Worm (Caenorhabditis elegans) whole organism, L4 larva: ENCODE measurements around the gene ech-4.

Source experiments
- ama-1 ChIP-seq: fragments of 150-350 bp; optimal IDR thresholded peaks from 2 replicates; lab custom pipeline; 2014; ENCODE audit warnings: inconsistent platforms, mixed read lengths
- dmd-8 ChIP-seq: fragments of 200-800 bp; sonication (Bioruptor generic); IDR thresholded peaks from 2 replicates; pipeline ENCODE4 v1.3.6; 2022; ENCODE audit warnings: missing genetic modification characterization, missing compliant biosample characterization
- egl-27 ChIP-seq: sonication (generic microtip); optimal IDR thresholded peaks from 3 replicates; lab custom pipeline; 2017; ENCODE audit warnings: missing biosample characterization, missing genetic modification reagents, missing genetic modification characterization
- lsy-2 ChIP-seq, 2 experiments: fragments of 150-350 bp in 1 of 2; sonication (generic microtip) in 1 of 2; optimal IDR thresholded peaks; 2 replicates each; lab custom pipeline; 2014 to 2017; ENCODE audit warnings: missing biosample characterization in 2 of 2, missing genetic modification characterization in 2 of 2

DNA sequence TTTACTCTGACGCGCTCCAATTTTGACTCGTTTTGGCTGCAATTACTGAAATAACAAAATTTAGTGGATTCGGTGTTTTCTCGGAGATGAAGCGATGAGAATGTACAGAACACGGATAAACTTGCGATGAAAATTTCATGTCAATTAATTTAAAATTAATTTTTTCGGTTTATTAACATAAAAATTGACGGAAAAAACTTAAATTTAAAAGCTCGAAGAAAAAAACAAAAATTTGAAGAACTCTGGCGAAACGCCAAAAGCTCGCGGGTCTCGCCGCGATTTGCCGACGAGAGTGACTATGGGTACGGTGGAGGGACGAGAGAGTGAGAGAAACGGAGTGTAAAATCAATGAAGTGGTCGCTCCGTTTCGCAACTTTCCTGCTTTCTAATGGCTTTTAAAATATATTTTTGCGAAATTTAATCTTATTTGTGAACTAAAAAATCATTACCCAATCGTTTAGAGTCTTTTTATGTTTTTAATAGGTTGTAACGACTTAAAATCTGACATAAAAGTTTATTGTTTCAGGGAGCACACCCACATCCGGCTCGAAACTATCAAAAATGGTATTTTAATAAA lies 47.9 kb downstream of the ech-4 start, which contains the start of the genes gmps-1 and cap-2:
- peak; percentile 54 for TF ChIP-seq ama-1 (lab: Kevin White, UChicago)
- peak; percentile 100 for TF ChIP-seq lsy-2 (tag; optimal IDR thresholded peaks at IDR 0.05; lab: Kevin White, UChicago)
- TF ChIP-seq dmd-8 (GFP tag; lab: Robert Waterston, UW), result peak; percentile 70; the same call in 1 of the 2 replicates
- no peak for TF ChIP-seq egl-27
